Fruit fly (Drosophila melanogaster) whole organism, wandering third instar larva: ENCODE results near the gene Oseg5.

Source experiments
- Abd-B ChIP-seq: fragments of >200 bp; optimal IDR thresholded peaks from 2 replicates; lab custom pipeline; 2017; ENCODE audit warnings: missing biosample characterization, missing genetic modification characterization
- CG32264 ChIP-seq: fragments of 200-800 bp; sonication (Bioruptor generic); optimal IDR thresholded peaks from 2 replicates; lab custom pipeline; 2016; ENCODE audit warnings: missing biosample characterization, missing genetic modification characterization
- CG9705 ChIP-seq: fragments of 200-800 bp; sonication (Bioruptor generic); optimal IDR thresholded peaks from 2 replicates; lab custom pipeline; 2018; ENCODE audit warnings: missing biosample characterization, mild to moderate bottlenecking, missing genetic modification characterization
- CrebA ChIP-seq: fragments of 200-800 bp; sonication (Bioruptor generic); optimal IDR thresholded peaks from 2 replicates; lab custom pipeline; 2016; ENCODE audit warnings: missing biosample characterization, mild to moderate bottlenecking, missing genetic modification characterization, borderline replicate concordance
- Dfd ChIP-seq: fragments of >200 bp; optimal IDR thresholded peaks from 2 replicates; lab custom pipeline; 2017; ENCODE audit warnings: missing biosample characterization, missing genetic modification characterization
- Dif ChIP-seq: fragments of 200-275, 200-300 bp; sonication (Bioruptor generic); optimal IDR thresholded peaks from 2 replicates; lab custom pipeline; 2018; ENCODE audit warnings: missing biosample characterization, missing genetic modification characterization; ENCODE audit not compliant: partially characterized antibody
- GATAd ChIP-seq: sonication (Bioruptor generic); optimal IDR thresholded peaks from 2 replicates; lab custom pipeline; 2016; ENCODE audit warnings: missing biosample characterization, missing genetic modification characterization
- HLH106 ChIP-seq: fragments of 200-800 bp; optimal IDR thresholded peaks from 3 replicates; lab custom pipeline; 2019; ENCODE audit warnings: missing biosample characterization, mild to moderate bottlenecking, missing genetic modification characterization, moderate library complexity
- Hnf4 ChIP-seq: fragments of 200-800 bp; sonication (Bioruptor generic); optimal IDR thresholded peaks from 2 replicates; lab custom pipeline; 2016; ENCODE audit warnings: missing biosample characterization, mild to moderate bottlenecking, missing genetic modification characterization
- Hr78 ChIP-seq: fragments of >200 bp; optimal IDR thresholded peaks from 2 replicates; lab custom pipeline; 2017; ENCODE audit warnings: missing biosample characterization, missing genetic modification characterization
- Hr83 ChIP-seq: fragments of 200-300 bp; sonication (Bioruptor generic); optimal IDR thresholded peaks from 2 replicates; lab custom pipeline; 2016; ENCODE audit warnings: missing biosample characterization, mild to moderate bottlenecking, missing genetic modification characterization, moderate library complexity; ENCODE audit not compliant: poor library complexity, severe bottlenecking
- Jra ChIP-seq: sonication (Bioruptor generic); optimal IDR thresholded peaks from 2 replicates; lab custom pipeline; 2016; ENCODE audit warnings: missing biosample characterization, missing genetic modification characterization
- Mio ChIP-seq: sonication (Bioruptor generic); optimal IDR thresholded peaks from 2 replicates; lab custom pipeline; 2016; ENCODE audit warnings: missing biosample characterization, missing genetic modification characterization
- Myc ChIP-seq: fragments of >200 bp; optimal IDR thresholded peaks from 2 replicates; lab custom pipeline; 2017
- N ChIP-seq: fragments of >200 bp; optimal IDR thresholded peaks from 2 replicates; lab custom pipeline; 2018; ENCODE audit warnings: missing biosample characterization, missing external identifiers, missing genetic modification characterization
- OdsH ChIP-seq: fragments of 200-800 bp; sonication (Bioruptor generic); optimal IDR thresholded peaks from 2 replicates; lab custom pipeline; 2016; ENCODE audit warnings: missing biosample characterization, mild to moderate bottlenecking, missing genetic modification characterization
- Rel ChIP-seq, 2 experiments: fragments of 200-800 bp; sonication (Bioruptor generic) in 1 of 2; optimal IDR thresholded peaks; 2 replicates in 1 of 2; 3 replicates in 1 of 2; lab custom pipeline; 2016 to 2019; ENCODE audit warnings: mild to moderate bottlenecking in 2 of 2, missing biosample characterization in 2 of 2, missing genetic modification characterization in 2 of 2, moderate library complexity in 1 of 2
- Sp1 ChIP-seq: fragments of 200-800 bp; sonication (Bioruptor generic); optimal IDR thresholded peaks from 3 replicates; lab custom pipeline; 2019; ENCODE audit warnings: missing biosample characterization, mild to moderate bottlenecking, missing genetic modification characterization, moderate library complexity
- Vsx2 ChIP-seq: fragments of 200-300, 225-300 bp; sonication (Bioruptor generic); optimal IDR thresholded peaks from 2 replicates; lab custom pipeline; 2018; ENCODE audit warnings: missing biosample characterization, missing genetic modification characterization; ENCODE audit not compliant: partially characterized antibody
- br ChIP-seq: fragments of 200-800 bp; sonication (Bioruptor generic); optimal IDR thresholded peaks from 2 replicates; lab custom pipeline; 2016; ENCODE audit warnings: missing biosample characterization, missing genetic modification characterization
- brk ChIP-seq: fragments of 200-800 bp; sonication (Bioruptor generic); optimal IDR thresholded peaks from 2 replicates; lab custom pipeline; 2016; ENCODE audit warnings: missing biosample characterization, mild to moderate bottlenecking, missing genetic modification characterization
- dl ChIP-seq, 2 experiments: fragments of 175-275, 200-275 bp in 1 of 2; fragments of 200-275 bp in 1 of 2; sonication (Bioruptor generic); optimal IDR thresholded peaks; lab custom pipeline; 2018; ENCODE audit warnings: mild to moderate bottlenecking in 2 of 2, missing biosample characterization in 2 of 2, missing genetic modification characterization in 2 of 2, moderate library complexity in 2 of 2; ENCODE audit not compliant: partially characterized antibody in 2 of 2, insufficient read depth in 1 of 2
- dmrt93B ChIP-seq: fragments of 200-800 bp; sonication (Bioruptor generic); optimal IDR thresholded peaks from 2 replicates; lab custom pipeline; 2018; ENCODE audit warnings: missing biosample characterization, mild to moderate bottlenecking, missing genetic modification characterization
- dsf ChIP-seq: sonication (Bioruptor generic); optimal IDR thresholded peaks from 2 replicates; lab custom pipeline; 2016; ENCODE audit warnings: missing biosample characterization, missing genetic modification characterization, borderline replicate concordance
- ey ChIP-seq: fragments of 200-800 bp; sonication (Bioruptor generic); optimal IDR thresholded peaks from 2 replicates; lab custom pipeline; 2016; ENCODE audit warnings: missing biosample characterization, missing genetic modification characterization
- foxo ChIP-seq, 2 experiments: fragments of 200-800 bp; sonication (Bioruptor generic); optimal IDR thresholded peaks; 2 replicates in 1 of 2; 3 replicates in 1 of 2; lab custom pipeline; 2016 to 2017; ENCODE audit warnings: missing biosample characterization in 2 of 2, missing genetic modification characterization in 2 of 2
- fru ChIP-seq: fragments of 200-800 bp; sonication (Bioruptor generic); optimal IDR thresholded peaks from 3 replicates; lab custom pipeline; 2016; ENCODE audit warnings: missing biosample characterization, mild to moderate bottlenecking, missing genetic modification characterization
- h ChIP-seq: fragments of 200-800 bp; sonication (Bioruptor generic); optimal IDR thresholded peaks from 3 replicates; lab custom pipeline; 2016; ENCODE audit warnings: missing biosample characterization, mild to moderate bottlenecking, missing genetic modification characterization
- jim ChIP-seq: fragments of 175-275, 200-325 bp; sonication (Bioruptor generic); optimal IDR thresholded peaks from 2 replicates; lab custom pipeline; 2016; ENCODE audit warnings: missing biosample characterization, mild to moderate bottlenecking, missing genetic modification characterization
- lola ChIP-seq: fragments of >200 bp; optimal IDR thresholded peaks from 2 replicates; lab custom pipeline; 2017; ENCODE audit warnings: missing biosample characterization, missing genetic modification characterization
- pan ChIP-seq: fragments of >200 bp; optimal IDR thresholded peaks from 2 replicates; lab custom pipeline; 2017
- psq ChIP-seq: fragments of 200-800 bp; sonication (Bioruptor generic); optimal IDR thresholded peaks from 3 replicates; lab custom pipeline; 2017; ENCODE audit warnings: missing biosample characterization, mild to moderate bottlenecking, missing genetic modification characterization, moderate library complexity
- rgr ChIP-seq: fragments of 200-800 bp; sonication (Bioruptor generic); optimal IDR thresholded peaks from 3 replicates; lab custom pipeline; 2016; ENCODE audit warnings: missing biosample characterization, mild to moderate bottlenecking, missing genetic modification characterization
- sage ChIP-seq: fragments of 200-800 bp; sonication (Bioruptor generic); optimal IDR thresholded peaks from 2 replicates; lab custom pipeline; 2016; ENCODE audit warnings: missing biosample characterization, mild to moderate bottlenecking, missing genetic modification characterization
- sv ChIP-seq: fragments of 200-800 bp; sonication (Bioruptor generic); optimal IDR thresholded peaks from 3 replicates; lab custom pipeline; 2016; ENCODE audit warnings: missing biosample characterization, missing genetic modification characterization
- tai ChIP-seq: sonication (Bioruptor generic); optimal IDR thresholded peaks from 2 replicates; lab custom pipeline; 2016; ENCODE audit warnings: missing biosample characterization, missing genetic modification characterization
- usp ChIP-seq: fragments of >200 bp; optimal IDR thresholded peaks from 2 replicates; lab custom pipeline; 2017; ENCODE audit warnings: missing biosample characterization, missing genetic modification characterization
- woc ChIP-seq: sonication (Bioruptor generic); optimal IDR thresholded peaks from 2 replicates; lab custom pipeline; 2016; ENCODE audit warnings: missing biosample characterization, mild to moderate bottlenecking, missing genetic modification characterization

Gene Oseg5

dm6 chr2L:20831060-20831459 lies 4.6 kb downstream of the Oseg5 start, which contains the start of gene CG31674:
TSS of gene CG31674 (plus strand) at chr2L:20831262.
- peak; percentile 53 for TF ChIP-seq brk
- TF ChIP-seq dl (GFP tag; optimal IDR thresholded peaks at IDR 0.05; lab: Kevin White, UChicago; ENCODE audit: insufficient read depth in 1 of 2, partially characterized antibody in 2 of 2) = peak in 1 of 2 experiments; percentile 20
- no peak for TF ChIP-seq CrebA (GFP tag; lab: Kevin White, UChicago)
- TF ChIP-seq rgr (GFP tag; lab: Kevin White, UChicago) = no peak
- no peak for TF ChIP-seq Rel (GFP tag; optimal IDR thresholded peaks at IDR 0.05; lab: Kevin White, UChicago)
- TF ChIP-seq Rel (tag; optimal IDR thresholded peaks at IDR 0.05; lab: Kevin White, UChicago) = peak; percentile 14
- TF ChIP-seq h (GFP tag; lab: Kevin White, UChicago) = peak; percentile 59
- TF ChIP-seq lola = no peak
- TF ChIP-seq Dif (GFP tag; lab: Kevin White, UChicago) = peak; percentile 50
- no peak for TF ChIP-seq br

- no peak for TF ChIP-seq Mio
- TF ChIP-seq CrebA (GFP tag; lab: Kevin White, UChicago) = no peak
- TF ChIP-seq Hr83 (GFP tag; lab: Kevin White, UChicago) = peak; percentile 38
- TF ChIP-seq br = peak; percentile 35
- no peak for TF ChIP-seq usp (GFP tag; lab: Kevin White, UChicago)
- TF ChIP-seq dl (GFP tag; optimal IDR thresholded peaks at IDR 0.05; lab: Kevin White, UChicago; ENCODE audit: insufficient read depth in 1 of 2, partially characterized antibody in 2 of 2) = no peak
- peak; percentile 0 for TF ChIP-seq Dif (GFP tag; lab: Kevin White, UChicago)
- TF ChIP-seq sage (GFP tag; lab: Kevin White, UChicago) = peak; percentile 56
- TF ChIP-seq h (GFP tag; lab: Kevin White, UChicago) = peak; percentile 70
- peak; percentile 55 for TF ChIP-seq brk
- TF ChIP-seq Rel (GFP tag; optimal IDR thresholded peaks at IDR 0.05; lab: Kevin White, UChicago) = no peak
- TF ChIP-seq Rel (tag; optimal IDR thresholded peaks at IDR 0.05; lab: Kevin White, UChicago) = peak; percentile 94
- TF ChIP-seq ey (GFP tag; lab: Kevin White, UChicago) = peak; percentile 0
- no peak for TF ChIP-seq psq (GFP tag; lab: Kevin White, UChicago)
- TF ChIP-seq CG32264 (GFP tag; lab: Kevin White, UChicago) = no peak
- TF ChIP-seq N (GFP tag; lab: Kevin White, UChicago) = no peak
- TF ChIP-seq foxo (GFP tag; optimal IDR thresholded peaks at IDR 0.05; lab: Kevin White, UChicago) = peak in 1 of 2 experiments; percentile 49
- no peak for TF ChIP-seq Sp1 (GFP tag; lab: Kevin White, UChicago)
- no peak for TF ChIP-seq dmrt93B (GFP tag; lab: Kevin White, UChicago)
- TF ChIP-seq tai = no peak
- no peak for TF ChIP-seq CG9705 (GFP tag; lab: Kevin White, UChicago)
- TF ChIP-seq Vsx2 (GFP tag; lab: Kevin White, UChicago) = no peak
- peak; percentile 25 for TF ChIP-seq rgr (GFP tag; lab: Kevin White, UChicago)
- no peak for TF ChIP-seq jim (GFP tag; lab: Kevin White, UChicago)
- TF ChIP-seq OdsH (GFP tag; lab: Kevin White, UChicago) = peak; percentile 52
- no peak for TF ChIP-seq Jra (GFP tag; lab: Kevin White, UChicago)
- no peak for TF ChIP-seq pan (lab: Kevin White, UChicago)
- TF ChIP-seq Abd-B (GFP tag; lab: Kevin White, UChicago) = no peak
- TF ChIP-seq Hr78 (GFP tag; lab: Kevin White, UChicago) = no peak
- no peak for TF ChIP-seq woc (GFP tag; lab: Kevin White, UChicago)
- TF ChIP-seq lola = no peak
- no peak for TF ChIP-seq sv (GFP tag; lab: Kevin White, UChicago)
- TF ChIP-seq HLH106 (tag; lab: Kevin White, UChicago) = peak; percentile 39
- TF ChIP-seq Dfd (GFP tag; lab: Kevin White, UChicago) = no peak
- TF ChIP-seq dsf (GFP tag; lab: Kevin White, UChicago) = no peak
- peak; percentile 27 for TF ChIP-seq fru (GFP tag; lab: Kevin White, UChicago)
- TF ChIP-seq Myc (lab: Kevin White, UChicago) = no peak
- TF ChIP-seq GATAd (GFP tag; lab: Kevin White, UChicago) = no peak
- peak; percentile 22 for TF ChIP-seq Hnf4 (GFP tag; lab: Kevin White, UChicago)
Observed at dm6 chr2L:20829755-20830396, 5.8 kb downstream of the Oseg5 start.
